Worm (Caenorhabditis elegans): ENCODE data around the gene F59B2.9.

DNA sequence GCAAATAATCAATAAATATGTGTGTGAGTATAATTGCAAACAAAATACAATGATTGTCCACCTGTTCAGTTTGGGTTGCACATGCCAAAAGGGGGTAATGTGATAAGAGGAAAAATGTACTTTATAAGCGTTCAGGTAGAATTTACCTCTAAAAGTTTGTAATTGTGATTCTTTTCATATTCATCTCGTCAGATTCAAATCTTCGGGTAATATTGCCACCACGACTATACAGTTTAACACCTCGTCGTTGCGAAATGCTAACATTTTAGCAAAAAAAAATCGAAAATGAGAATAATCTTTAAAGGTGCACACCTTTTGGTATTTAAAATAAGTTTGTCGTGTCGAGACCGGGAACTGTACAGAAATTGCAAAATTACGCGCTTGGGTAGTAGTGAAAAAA is 31.0 kb upstream of the F59B2.9 start, which contains the start of gene nac-2:
- TF ChIP-seq nhr-76 (tag; optimal IDR thresholded peaks at IDR 0.05) = no peak
- TF ChIP-seq lsy-2 (tag; optimal IDR thresholded peaks at IDR 0.05) = no peak
- TF ChIP-seq unc-62 (GFP tag; optimal IDR thresholded peaks at IDR 0.05) = no peak
- TF ChIP-seq mep-1 (tag; optimal IDR thresholded peaks at IDR 0.05) = no peak
- no peak for TF ChIP-seq ham-2 (GFP tag; optimal IDR thresholded peaks at IDR 0.05)
